Fruit fly (Drosophila melanogaster) whole organism, embryonic: Measurements from ENCODE around the gene AP-1mu.

ENCODE experiments used
- ATbp ChIP-seq: fragments of 200-800 bp; sonication (Bioruptor generic); optimal IDR thresholded peaks from 2 replicates; lab custom pipeline; 2017; ENCODE audit warnings: missing biosample characterization, mild to moderate bottlenecking, missing genetic modification characterization, missing genetic modification reagents
- CG10209 ChIP-seq: fragments of 200-800 bp; sonication (Bioruptor generic); optimal IDR thresholded peaks from 3 replicates; lab custom pipeline; 2017; ENCODE audit warnings: missing biosample characterization, mild to moderate bottlenecking, missing genetic modification characterization, missing genetic modification reagents
- CG1024 ChIP-seq: fragments of 200-800 bp; sonication (Bioruptor generic); IDR thresholded peaks from 2 replicates; pipeline ENCODE4 v1.3.6; 2022; ENCODE audit warnings: missing biosample characterization, missing genetic modification characterization
- CG10979 ChIP-seq: fragments of 200-800 bp; sonication (Bioruptor generic); optimal IDR thresholded peaks from 2 replicates; lab custom pipeline; 2018; ENCODE audit warnings: missing biosample characterization, mild to moderate bottlenecking, missing genetic modification characterization, moderate library complexity
- CG12104 ChIP-seq: fragments of 200-800 bp; sonication (Bioruptor generic); optimal IDR thresholded peaks from 3 replicates; lab custom pipeline; 2016; ENCODE audit warnings: missing biosample characterization, missing genetic modification characterization
- CG12744 ChIP-seq: fragments of 200-800 bp; sonication (Bioruptor generic); optimal IDR thresholded peaks from 2 replicates; lab custom pipeline; 2016; ENCODE audit warnings: missing biosample characterization, missing genetic modification characterization
- CG13894 ChIP-seq: fragments of 200-800 bp; sonication (Bioruptor generic); optimal IDR thresholded peaks from 3 replicates; lab custom pipeline; 2018; ENCODE audit warnings: missing biosample characterization, mild to moderate bottlenecking, missing genetic modification characterization, moderate library complexity
- CG14667 ChIP-seq: fragments of 200-800 bp; sonication (Bioruptor generic); IDR thresholded peaks from 2 replicates; pipeline ENCODE4 v1.3.6; 2022; ENCODE audit warnings: missing biosample characterization, missing genetic modification characterization
- CG1529 ChIP-seq: fragments of 200-800 bp; sonication (Bioruptor generic); optimal IDR thresholded peaks from 3 replicates; lab custom pipeline; 2018; ENCODE audit warnings: missing biosample characterization, missing genetic modification characterization
- CG15601 ChIP-seq: fragments of 200-800 bp; sonication (Bioruptor generic); optimal IDR thresholded peaks from 3 replicates; lab custom pipeline; 2019; ENCODE audit warnings: missing biosample characterization, mild to moderate bottlenecking, missing genetic modification characterization, moderate library complexity
- CG17385 ChIP-seq: fragments of 200-800 bp; sonication (Bioruptor generic); optimal IDR thresholded peaks from 3 replicates; lab custom pipeline; 2018; ENCODE audit warnings: missing biosample characterization, mild to moderate bottlenecking, missing genetic modification characterization
- CG1792 ChIP-seq: fragments of 200-800 bp; sonication (Bioruptor generic); optimal IDR thresholded peaks from 2 replicates; lab custom pipeline; 2016; ENCODE audit warnings: missing biosample characterization, missing genetic modification characterization
- CG2199 ChIP-seq: fragments of 200-800 bp; sonication (Bioruptor generic); IDR thresholded peaks from 3 replicates; pipeline ENCODE4 v1.3.6; 2022; ENCODE audit warnings: missing biosample characterization, missing genetic modification characterization
- CG2875 ChIP-seq: fragments of 200-800 bp; sonication (Bioruptor generic); optimal IDR thresholded peaks from 2 replicates; lab custom pipeline; 2017; ENCODE audit warnings: missing biosample characterization, mild to moderate bottlenecking, missing genetic modification characterization, missing genetic modification reagents
- CG31224 ChIP-seq: fragments of 200-800 bp; sonication (Bioruptor generic); IDR thresholded peaks from 2 replicates; pipeline ENCODE4 v1.3.6; 2022; ENCODE audit warnings: missing biosample characterization, missing genetic modification characterization
- CG34376 ChIP-seq: fragments of 200-800 bp; sonication (Bioruptor generic); optimal IDR thresholded peaks from 2 replicates; lab custom pipeline; 2018; ENCODE audit warnings: missing biosample characterization, mild to moderate bottlenecking, missing genetic modification characterization
- CG4360 ChIP-seq: fragments of 200-800 bp; sonication (Bioruptor generic); IDR thresholded peaks from 2 replicates; pipeline ENCODE4 v1.3.6; 2022; ENCODE audit warnings: missing biosample characterization, missing genetic modification characterization
- CG4404 ChIP-seq: fragments of 200-800 bp; sonication (Bioruptor generic); IDR thresholded peaks from 2 replicates; pipeline ENCODE4 v1.3.6; 2022; ENCODE audit warnings: missing biosample characterization, missing genetic modification characterization
- CG6175 ChIP-seq: fragments of 200-800 bp; sonication (Bioruptor generic); IDR thresholded peaks from 3 replicates; pipeline ENCODE4 v1.3.6; 2022; ENCODE audit warnings: missing biosample characterization, missing genetic modification characterization
- CG7786 ChIP-seq: fragments of 200-800 bp; sonication (Bioruptor generic); optimal IDR thresholded peaks from 2 replicates; lab custom pipeline; 2016; ENCODE audit warnings: missing biosample characterization, missing genetic modification characterization
- CG8924 ChIP-seq: fragments of 200-800 bp; optimal IDR thresholded peaks from 3 replicates; lab custom pipeline; 2019; ENCODE audit warnings: missing biosample characterization, mild to moderate bottlenecking, missing genetic modification characterization, moderate library complexity
- CG9437 ChIP-seq: fragments of 200-800 bp; sonication (Bioruptor generic); optimal IDR thresholded peaks from 2 replicates; lab custom pipeline; 2018; ENCODE audit warnings: missing biosample characterization, mild to moderate bottlenecking, missing genetic modification characterization
- CG9932 ChIP-seq: fragments of 200-800 bp; sonication (Bioruptor generic); IDR thresholded peaks from 2 replicates; pipeline ENCODE4 v1.3.6; 2022; ENCODE audit warnings: missing biosample characterization, missing genetic modification characterization
- CoRest ChIP-seq: fragments of 200-800 bp; sonication (Bioruptor generic); optimal IDR thresholded peaks from 3 replicates; lab custom pipeline; 2018; ENCODE audit warnings: missing biosample characterization, mild to moderate bottlenecking, missing genetic modification characterization, moderate library complexity
- D ChIP-seq, 2 experiments: fragments of 200-800 bp in 1 of 2; fragments of >200 bp in 1 of 2; sonication (Bioruptor generic) in 1 of 2; optimal IDR thresholded peaks; 2 replicates in 1 of 2; 3 replicates in 1 of 2; lab custom pipeline; 2017; ENCODE audit warnings: mild to moderate bottlenecking in 1 of 2, missing biosample characterization in 1 of 2, missing genetic modification characterization in 1 of 2, missing genetic modification reagents in 1 of 2
- Ets65A ChIP-seq: fragments of 200-800 bp; sonication (Bioruptor generic); peaks from one replicate; lab custom pipeline; 2016; ENCODE audit warnings: missing biosample characterization, missing genetic modification characterization
- Hr78 ChIP-seq, 2 experiments: fragments of 200-800 bp in 1 of 2; fragments of >200 bp in 1 of 2; sonication (Bioruptor generic) in 1 of 2; optimal IDR thresholded peaks; 2 replicates each; lab custom pipeline; 2017 to 2019; ENCODE audit warnings: missing biosample characterization in 2 of 2, missing genetic modification characterization in 2 of 2, mild to moderate bottlenecking in 1 of 2, moderate library complexity in 1 of 2
- MTF-1 ChIP-seq: fragments of 200-800 bp; sonication (Bioruptor generic); optimal IDR thresholded peaks from 2 replicates; lab custom pipeline; 2018; ENCODE audit warnings: missing biosample characterization, mild to moderate bottlenecking, missing genetic modification characterization, borderline replicate concordance
- Mad ChIP-seq: fragments of 200-800 bp; sonication (Bioruptor generic); optimal IDR thresholded peaks from 2 replicates; lab custom pipeline; 2016; ENCODE audit warnings: missing biosample characterization, missing genetic modification characterization
- Nf-YA ChIP-seq: fragments of 200-800 bp; sonication (Bioruptor generic); IDR thresholded peaks from 2 replicates; pipeline ENCODE4 v1.3.6; 2022; ENCODE audit warnings: missing biosample characterization, missing genetic modification characterization
- Rfx ChIP-seq: fragments of 200-800 bp; sonication (Bioruptor generic); IDR thresholded peaks from 2 replicates; pipeline ENCODE4 v1.3.6; 2022; ENCODE audit warnings: missing biosample characterization, missing genetic modification characterization
- Trl ChIP-seq, 3 experiments: fragments of >200 bp in 2 of 3; fragments of 200-800 bp in 1 of 3; sonication (Bioruptor generic) in 1 of 3; optimal IDR thresholded peaks; 2 replicates in 1 of 3; 3 replicates in 2 of 3; lab custom pipeline; 2016 to 2017; ENCODE audit warnings: missing biosample characterization in 1 of 3, missing genetic modification characterization in 1 of 3
- dpn ChIP-seq, 2 experiments: fragments of 200-800 bp; sonication (Bioruptor generic); optimal IDR thresholded peaks; 3 replicates each; lab custom pipeline; 2016; ENCODE audit warnings: missing biosample characterization in 2 of 2, missing genetic modification characterization in 2 of 2
- eve ChIP-seq, 2 experiments: fragments of >200 bp; optimal IDR thresholded peaks; 2 replicates each; lab custom pipeline; 2017; ENCODE audit warnings: missing biosample characterization in 2 of 2, missing genetic modification characterization in 2 of 2
- eyg ChIP-seq: fragments of 200-800 bp; sonication (Bioruptor generic); optimal IDR thresholded peaks from 3 replicates; lab custom pipeline; 2016; ENCODE audit warnings: missing biosample characterization, missing genetic modification characterization
- ftz-f1 ChIP-seq: fragments of 200-800 bp; sonication (Bioruptor generic); optimal IDR thresholded peaks from 2 replicates; lab custom pipeline; 2016; ENCODE audit warnings: missing biosample characterization, missing genetic modification characterization
- gcm ChIP-seq: fragments of 200-800 bp; sonication (Bioruptor generic); optimal IDR thresholded peaks from 2 replicates; lab custom pipeline; 2019; ENCODE audit warnings: missing biosample characterization, mild to moderate bottlenecking, missing genetic modification characterization, moderate library complexity
- gsb-n ChIP-seq: fragments of 200-800 bp; sonication (Bioruptor generic); optimal IDR thresholded peaks from 3 replicates; lab custom pipeline; 2018; ENCODE audit warnings: missing biosample characterization, mild to moderate bottlenecking, missing genetic modification characterization
- hkb ChIP-seq, 2 experiments: fragments of 200-800 bp in 1 of 2; fragments of >200 bp in 1 of 2; sonication (Bioruptor generic) in 1 of 2; IDR thresholded peaks in 1 of 2; optimal IDR thresholded peaks in 1 of 2; 2 replicates each; pipeline versions ENCODE4 v1.3.6 to Lab custom; 2017 to 2022; ENCODE audit warnings: missing biosample characterization in 1 of 2, missing genetic modification characterization in 1 of 2
- kay ChIP-seq: fragments of 200-800 bp; sonication (Bioruptor generic); optimal IDR thresholded peaks from 2 replicates; lab custom pipeline; 2016; ENCODE audit warnings: missing biosample characterization, missing genetic modification characterization
- oc ChIP-seq: fragments of 200-800 bp; sonication (Bioruptor generic); optimal IDR thresholded peaks from 2 replicates; lab custom pipeline; 2018; ENCODE audit warnings: missing biosample characterization, mild to moderate bottlenecking, missing genetic modification characterization, moderate library complexity
- org-1 ChIP-seq: fragments of 200-800 bp; sonication (Bioruptor generic); optimal IDR thresholded peaks from 2 replicates; lab custom pipeline; 2017; ENCODE audit warnings: missing biosample characterization, missing genetic modification characterization
- pfk ChIP-seq: fragments of 200-800 bp; sonication (Bioruptor generic); optimal IDR thresholded peaks from 2 replicates; lab custom pipeline; 2018; ENCODE audit warnings: missing biosample characterization, mild to moderate bottlenecking, missing genetic modification characterization, moderate library complexity
- sr ChIP-seq: fragments of 200-800 bp; sonication (Bioruptor generic); IDR thresholded peaks from 3 replicates; pipeline ENCODE4 v1.3.6; 2022; ENCODE audit warnings: missing biosample characterization, missing genetic modification characterization
- ssp ChIP-seq: fragments of 200-800 bp; sonication (Bioruptor generic); IDR thresholded peaks from 2 replicates; pipeline ENCODE4 v1.3.6; 2022; ENCODE audit warnings: missing biosample characterization, missing genetic modification characterization
- vnd ChIP-seq: fragments of 200-800 bp; sonication (Bioruptor generic); IDR thresholded peaks from 3 replicates; pipeline ENCODE4 v1.3.6; 2022; ENCODE audit warnings: missing biosample characterization, missing genetic modification characterization; ENCODE audit not compliant: partially characterized antibody
- vvl ChIP-seq: fragments of 200-800 bp; sonication (Bioruptor generic); IDR thresholded peaks from 2 replicates; pipeline ENCODE4 v1.3.6; 2022; ENCODE audit warnings: missing biosample characterization, missing genetic modification characterization

The AP-1mu gene

DNA sequence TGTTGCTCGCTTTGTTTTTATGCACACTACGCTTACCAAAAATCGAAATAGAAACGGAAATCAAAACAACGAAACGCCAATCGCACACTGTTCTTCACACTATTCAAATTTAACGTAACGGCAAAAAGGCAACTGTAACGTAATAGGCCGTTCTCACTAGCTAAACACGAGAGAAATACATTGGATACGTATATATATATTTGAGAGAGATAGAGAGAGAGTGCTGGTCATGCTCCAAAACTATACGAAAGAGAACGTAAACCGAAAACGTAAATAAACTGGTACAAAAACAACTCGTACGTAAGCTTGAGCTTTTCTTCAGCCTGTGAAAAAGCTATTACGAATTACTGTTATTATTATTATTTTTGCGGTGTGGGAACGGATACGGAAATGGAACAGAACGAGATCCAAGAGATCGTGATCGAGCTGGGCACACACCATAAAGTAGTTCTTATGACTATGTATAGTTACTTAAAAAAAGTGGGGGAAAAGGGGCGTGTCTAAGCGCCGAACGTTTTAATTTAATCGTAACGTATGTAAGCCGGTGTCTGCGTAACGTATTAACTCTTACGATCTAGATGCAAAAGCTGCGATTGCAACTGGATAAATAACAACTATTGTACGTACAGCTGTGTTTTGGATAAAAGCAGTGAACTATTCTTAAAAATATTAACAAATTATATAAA is 15.7 kb downstream of the AP-1mu start (continued):
- TF ChIP-seq CG8924 (tag; lab: Kevin White, UChicago), result no peak
- peak; percentile 27 for TF ChIP-seq pfk
- peak; percentile 99 for TF ChIP-seq CG9437
- TF ChIP-seq MTF-1 (GFP tag; lab: Kevin White, UChicago), result no peak
- TF ChIP-seq Hr78 (GFP tag; optimal IDR thresholded peaks at IDR 0.05; lab: Kevin White, UChicago), result no peak
- TF ChIP-seq vnd (GFP tag; lab: Robert Waterston, UW), result no peak
- TF ChIP-seq CG14667 (GFP tag; lab: Robert Waterston, UW), result no peak
- no peak for TF ChIP-seq CoRest
- peak; percentile 6 for TF ChIP-seq CG34376 (GFP tag; lab: Kevin White, UChicago)
- TF ChIP-seq CG12104, result no peak
- no peak for TF ChIP-seq CG1529 (GFP tag; lab: Kevin White, UChicago)
- no peak for TF ChIP-seq dpn (GFP tag; optimal IDR thresholded peaks at IDR 0.05; lab: Kevin White, UChicago)
- TF ChIP-seq CG13894, result no peak
- no peak for TF ChIP-seq Rfx
- TF ChIP-seq eyg (GFP tag; lab: Kevin White, UChicago), result no peak
- TF ChIP-seq D (optimal IDR thresholded peaks at IDR 0.05; lab: Kevin White, UChicago), result no peak
- no peak for TF ChIP-seq D (GFP tag; optimal IDR thresholded peaks at IDR 0.05; lab: Kevin White, UChicago)
- no peak for TF ChIP-seq CG15601 (tag; lab: Kevin White, UChicago)
- no peak for TF ChIP-seq CG10979 (tag; lab: Kevin White, UChicago)
- no peak for TF ChIP-seq CG2199 (GFP tag; lab: Robert Waterston, UW)
- no peak for TF ChIP-seq CG2875 (GFP tag; lab: Kevin White, UChicago)
- TF ChIP-seq gcm (GFP tag; lab: Kevin White, UChicago), result no peak
- TF ChIP-seq ssp (GFP tag; lab: Robert Waterston, UW), result peak; percentile 80
- TF ChIP-seq Nf-YA, result no peak
- no peak for TF ChIP-seq org-1 (GFP tag; lab: Kevin White, UChicago)
- peak in 1 of 2 experiments; percentile 72 for TF ChIP-seq eve (GFP tag; optimal IDR thresholded peaks at IDR 0.05; lab: Kevin White, UChicago)

DNA sequence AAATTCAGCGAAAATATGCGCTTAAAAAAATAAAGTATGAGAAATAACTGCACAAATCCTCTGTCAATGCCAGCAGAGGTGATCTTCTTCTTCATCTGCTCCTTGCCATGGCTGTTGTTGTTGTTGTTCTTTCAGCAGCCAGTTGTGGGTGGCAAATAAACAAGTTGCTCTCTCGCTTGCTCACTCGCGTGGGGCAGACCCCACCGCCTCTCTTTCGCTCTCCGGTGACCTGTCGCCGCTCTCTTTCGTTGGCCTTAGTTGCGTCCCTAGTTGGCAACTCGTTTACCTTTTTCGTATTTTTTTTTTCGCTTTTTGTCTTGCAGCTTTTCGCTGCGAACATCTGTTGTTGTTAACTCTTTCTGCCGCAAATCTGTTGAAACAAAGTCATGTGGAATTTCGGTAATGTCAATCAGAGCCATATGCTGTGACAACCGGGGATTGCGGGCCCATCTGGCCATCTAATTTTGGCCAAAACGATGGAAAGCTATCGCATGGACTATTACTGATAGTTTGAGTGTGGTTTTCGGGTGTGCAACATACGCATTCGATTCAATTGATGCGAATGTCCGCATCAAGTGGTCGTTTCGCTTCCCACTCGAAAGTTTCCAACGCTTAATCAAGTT is 24.6 kb downstream of the AP-1mu start:
- TF ChIP-seq Trl (optimal IDR thresholded peaks at IDR 0.05; lab: Kevin White, UChicago) (peak; percentile 78 to 91), Trl (GFP tag; optimal IDR thresholded peaks at IDR 0.05; lab: Kevin White, UChicago) (no peak), ATbp (GFP tag; lab: Kevin White, UChicago) (no peak), CG12744 (no peak), Hr78 (GFP tag; optimal IDR thresholded peaks at IDR 0.05; lab: Kevin White, UChicago) (peak in 1 of 2 experiments; percentile 61), CG1024 (GFP tag; lab: Robert Waterston, UW) (no peak), oc (no peak), CG31224 (GFP tag; lab: Robert Waterston, UW) (no peak), CG7786 (GFP tag; lab: Kevin White, UChicago) (no peak), CG4360 (peak; percentile 69), CG10209 (GFP tag; lab: Kevin White, UChicago) (no peak), hkb (optimal IDR thresholded peaks at IDR 0.05; lab: Kevin White, UChicago) (no peak), hkb (GFP tag; IDR thresholded peaks at IDR 0.05; lab: Robert Waterston, UW) (0 out of 2 replicates have a peak, but pooled peaks have one; percentile 10), CG17385 (peak; percentile 47), kay (no peak), gcm (GFP tag; lab: Kevin White, UChicago) (no peak), CG6175 (peak; percentile 74; the same call in 2 of the 3 replicates), Mad (no peak), CG9932 (no peak), gsb-n (tag; lab: Kevin White, UChicago) (no peak), Ets65A (peak; percentile 55), ftz-f1 (GFP tag; lab: Kevin White, UChicago) (peak; percentile 52), sr (GFP tag; lab: Robert Waterston, UW) (peak; percentile 81), CG4404 (GFP tag; lab: Robert Waterston, UW) (no peak), CG1792 (GFP tag; lab: Kevin White, UChicago) (no peak), vvl (no peak)
